In the genomic region with DNA sequence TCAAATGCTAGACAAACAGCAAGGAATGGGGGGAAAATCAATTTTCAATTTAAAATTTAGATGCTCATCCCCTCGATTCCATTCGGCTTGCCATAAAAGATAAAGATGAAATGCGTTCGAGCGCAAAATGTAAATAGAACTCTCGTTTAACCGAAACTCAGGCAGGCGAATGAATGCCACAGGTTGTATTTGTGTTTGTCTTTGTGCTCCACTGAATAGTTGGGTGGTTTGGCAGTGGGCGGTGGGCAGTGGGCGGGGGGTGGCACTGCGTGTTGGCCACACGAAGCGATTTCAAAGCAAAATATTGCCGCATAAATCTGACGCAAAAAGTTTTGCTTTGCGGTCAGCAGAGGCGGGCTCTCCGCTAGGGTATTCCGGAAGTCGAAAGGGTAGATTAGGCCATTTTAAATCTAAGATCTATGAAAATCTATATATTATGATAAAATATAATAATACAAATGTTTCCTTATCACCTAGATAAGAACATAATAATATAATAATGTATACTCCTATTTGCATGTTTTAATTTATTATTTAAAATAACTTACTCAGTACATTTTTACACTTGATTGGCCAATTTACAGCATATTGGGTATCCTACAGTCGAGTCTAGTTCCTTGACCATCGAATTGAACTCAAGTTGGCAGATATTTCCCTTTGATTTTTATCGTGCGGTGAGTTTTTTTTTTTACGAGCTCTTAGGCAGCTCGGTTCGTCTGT, we compare ENCODE assay signal across 1 fruit fly cellular context.
A peak's percentile ranks its signal among the peaks of the same experiment; 100 is the strongest.
TF ChIP-seq lines count a peak whose summit lies in the region.

No protein-coding gene starts in this region.

TF ChIP-seq in whole organism, embryonic, 481 proteins besides CTCF, POLR2A, EP300 and RAD21 (continued from another document and continues in another):
- TF ChIP-seq Deaf1 (tag; optimal IDR thresholded peaks at IDR 0.05; lab: Kevin White, UChicago) = peak; percentile 27
- peak; percentile 45; the same call in 1 of the 2 replicates for TF ChIP-seq CG32532 (GFP tag; IDR thresholded peaks at IDR 0.05; lab: Robert Waterston, UW)
- peak in 1 of 2 experiments; percentile 23 for TF ChIP-seq Hr78 (GFP tag; optimal IDR thresholded peaks at IDR 0.05; lab: Kevin White, UChicago)
- peak; percentile 58 for TF ChIP-seq wor (GFP tag; IDR thresholded peaks at IDR 0.05; lab: Robert Waterston, UW)
- TF ChIP-seq Ets97D (GFP tag; optimal IDR thresholded peaks at IDR 0.05; lab: Kevin White, UChicago) = no peak
- peak; percentile 71; the same call in 2 of the 3 replicates for TF ChIP-seq tgo (GFP tag; IDR thresholded peaks at IDR 0.05; lab: Robert Waterston, UW)
- TF ChIP-seq CG33557 (GFP tag; optimal IDR thresholded peaks at IDR 0.05; lab: Kevin White, UChicago) = no peak
- peak; percentile 51 for TF ChIP-seq CG4820 (GFP tag; optimal IDR thresholded peaks at IDR 0.05; lab: Kevin White, UChicago)
- TF ChIP-seq wek (GFP tag; optimal IDR thresholded peaks at IDR 0.05; lab: Kevin White, UChicago) = no peak
- peak; percentile 52 for TF ChIP-seq CG17385 (GFP tag; optimal IDR thresholded peaks at IDR 0.05; lab: Kevin White, UChicago)
- peak; percentile 60; the same call in 1 of the 2 replicates for TF ChIP-seq Atf6 (GFP tag; IDR thresholded peaks at IDR 0.05; lab: Robert Waterston, UW)
- TF ChIP-seq ara (GFP tag; IDR thresholded peaks at IDR 0.05; lab: Robert Waterston, UW) = peak; percentile 61
- peak; percentile 38; the same call in 1 of the 2 replicates for TF ChIP-seq CG14667 (GFP tag; IDR thresholded peaks at IDR 0.05; lab: Robert Waterston, UW)
- TF ChIP-seq Dip3 (GFP tag; optimal IDR thresholded peaks at IDR 0.05; lab: Kevin White, UChicago) = no peak
- no peak for TF ChIP-seq cad (GFP tag; optimal IDR thresholded peaks at IDR 0.05; lab: Kevin White, UChicago)
- TF ChIP-seq crp (GFP tag; optimal IDR thresholded peaks at IDR 0.05; lab: Kevin White, UChicago) = peak in 1 of 2 experiments; percentile 6
- no peak for TF ChIP-seq psq (GFP tag; optimal IDR thresholded peaks at IDR 0.05; lab: Kevin White, UChicago)
- peak in 1 of 2 experiments; percentile 53 for TF ChIP-seq Eip74EF (GFP tag; optimal IDR thresholded peaks at IDR 0.05; lab: Kevin White, UChicago)
- TF ChIP-seq Atf-2 (GFP tag; optimal IDR thresholded peaks at IDR 0.05; lab: Kevin White, UChicago) = no peak
- no peak for TF ChIP-seq disco-r (GFP tag; optimal IDR thresholded peaks at IDR 0.05; lab: Kevin White, UChicago)
- TF ChIP-seq CG11695 (GFP tag; IDR thresholded peaks at IDR 0.05; lab: Robert Waterston, UW) = peak; percentile 45; the same call in 1 of the 3 replicates
- no peak for TF ChIP-seq CG7786 (GFP tag; optimal IDR thresholded peaks at IDR 0.05; lab: Kevin White, UChicago)
- no peak for TF ChIP-seq CG17612 (GFP tag; IDR thresholded peaks at IDR 0.05; lab: Robert Waterston, UW)
- TF ChIP-seq Hey (tag; optimal IDR thresholded peaks at IDR 0.05; lab: Kevin White, UChicago) = no peak
- TF ChIP-seq crol (GFP tag; IDR thresholded peaks at IDR 0.05; lab: Robert Waterston, UW) = peak; percentile 74
- peak; percentile 90 for TF ChIP-seq dysf (GFP tag; IDR thresholded peaks at IDR 0.05; lab: Robert Waterston, UW)
- TF ChIP-seq ro (GFP tag; IDR thresholded peaks at IDR 0.05; lab: Robert Waterston, UW) = no peak
- no peak for TF ChIP-seq gt (GFP tag; IDR thresholded peaks at IDR 0.05; lab: Robert Waterston, UW)
- TF ChIP-seq Ravus (GFP tag; IDR thresholded peaks at IDR 0.05; lab: Robert Waterston, UW) = no peak
- TF ChIP-seq TFAM (GFP tag; optimal IDR thresholded peaks at IDR 0.05; lab: Kevin White, UChicago) = no peak
- peak; percentile 39; the same call in 1 of the 3 replicates for TF ChIP-seq HLH4C (GFP tag; IDR thresholded peaks at IDR 0.05; lab: Robert Waterston, UW; ENCODE audit: partially characterized antibody)
- peak; percentile 36 for TF ChIP-seq CG6813 (GFP tag; optimal IDR thresholded peaks at IDR 0.05; lab: Kevin White, UChicago)
- no peak for TF ChIP-seq CG16779 (GFP tag; IDR thresholded peaks at IDR 0.05; lab: Robert Waterston, UW)
- TF ChIP-seq Lim3 (GFP tag; IDR thresholded peaks at IDR 0.05; lab: Robert Waterston, UW) = no peak
- peak; percentile 68; the same call in 1 of the 2 replicates for TF ChIP-seq sob (GFP tag; IDR thresholded peaks at IDR 0.05; lab: Robert Waterston, UW)
- peak; percentile 49 for TF ChIP-seq Asciz (GFP tag; optimal IDR thresholded peaks at IDR 0.05; lab: Kevin White, UChicago)
- no peak for TF ChIP-seq CG2199 (GFP tag; IDR thresholded peaks at IDR 0.05; lab: Robert Waterston, UW)
- TF ChIP-seq CG16863 (GFP tag; optimal IDR thresholded peaks at IDR 0.05; lab: Kevin White, UChicago) = no peak
- TF ChIP-seq CG6254 (GFP tag; optimal IDR thresholded peaks at IDR 0.05; lab: Kevin White, UChicago) = no peak
- no peak for TF ChIP-seq BEAF-32 (GFP tag; optimal IDR thresholded peaks at IDR 0.05; lab: Kevin White, UChicago)
- no peak for TF ChIP-seq dati (GFP tag; IDR thresholded peaks at IDR 0.05; lab: Robert Waterston, UW)
- TF ChIP-seq sens-2 (GFP tag; IDR thresholded peaks at IDR 0.05; lab: Robert Waterston, UW) = no peak
- TF ChIP-seq bowl (GFP tag; IDR thresholded peaks at IDR 0.05; lab: Robert Waterston, UW) = no peak
- TF ChIP-seq tin (GFP tag; optimal IDR thresholded peaks at IDR 0.05; lab: Kevin White, UChicago) = peak; percentile 22
- peak; percentile 30; the same call in 1 of the 2 replicates for TF ChIP-seq CG11247 (GFP tag; IDR thresholded peaks at IDR 0.05; lab: Robert Waterston, UW)
- no peak for TF ChIP-seq Dfd (GFP tag; optimal IDR thresholded peaks at IDR 0.05; lab: Kevin White, UChicago)
- peak; percentile 6 for TF ChIP-seq sd (tag; optimal IDR thresholded peaks at IDR 0.05; lab: Kevin White, UChicago)
- peak; percentile 63 for TF ChIP-seq Fer1 (GFP tag; optimal IDR thresholded peaks at IDR 0.05; lab: Kevin White, UChicago)
- peak; percentile 57 for TF ChIP-seq fd96Cb (tag; optimal IDR thresholded peaks at IDR 0.05; lab: Kevin White, UChicago)
- TF ChIP-seq gfzf (GFP tag; optimal IDR thresholded peaks at IDR 0.05; lab: Kevin White, UChicago) = no peak
- TF ChIP-seq dan (GFP tag; IDR thresholded peaks at IDR 0.05; lab: Robert Waterston, UW) = no peak
- TF ChIP-seq h (optimal IDR thresholded peaks at IDR 0.05; lab: Kevin White, UChicago) = no peak
- TF ChIP-seq luna (GFP tag; optimal IDR thresholded peaks at IDR 0.05; lab: Kevin White, UChicago) = no peak
- TF ChIP-seq ewg (GFP tag; optimal IDR thresholded peaks at IDR 0.05; lab: Kevin White, UChicago) = peak; percentile 36
- peak; percentile 81 for TF ChIP-seq gem (tag; optimal IDR thresholded peaks at IDR 0.05; lab: Kevin White, UChicago)
- peak; percentile 46 for TF ChIP-seq Ada2b (GFP tag; IDR thresholded peaks at IDR 0.05; lab: Robert Waterston, UW)
- peak; percentile 79 for TF ChIP-seq CG12659 (GFP tag; optimal IDR thresholded peaks at IDR 0.05; lab: Kevin White, UChicago)
- TF ChIP-seq CG18764 (GFP tag; optimal IDR thresholded peaks at IDR 0.05; lab: Kevin White, UChicago) = no peak
- peak; percentile 66 for TF ChIP-seq CG32772 (GFP tag; IDR thresholded peaks at IDR 0.05; lab: Robert Waterston, UW)
- peak; percentile 38 for TF ChIP-seq CG10274 (GFP tag; optimal IDR thresholded peaks at IDR 0.05; lab: Kevin White, UChicago)
- no peak for TF ChIP-seq mirr (GFP tag; optimal IDR thresholded peaks at IDR 0.05; lab: Kevin White, UChicago)
- peak; percentile 73 for TF ChIP-seq CG12769 (tag; optimal IDR thresholded peaks at IDR 0.05; lab: Kevin White, UChicago)
- peak; percentile 60; the same call in 1 of the 3 replicates for TF ChIP-seq CG11560 (tag; IDR thresholded peaks at IDR 0.05; lab: Robert Waterston, UW)
- TF ChIP-seq Antp (GFP tag; optimal IDR thresholded peaks at IDR 0.05; lab: Kevin White, UChicago) = no peak
- TF ChIP-seq zfh1 (GFP tag; IDR thresholded peaks at IDR 0.05; lab: Robert Waterston, UW) = no peak
- TF ChIP-seq gcm2 (GFP tag; optimal IDR thresholded peaks at IDR 0.05; lab: Kevin White, UChicago) = no peak
- no peak for TF ChIP-seq HLH54F (GFP tag; optimal IDR thresholded peaks at IDR 0.05; lab: Kevin White, UChicago)
- no peak for TF ChIP-seq exex (tag; optimal IDR thresholded peaks at IDR 0.05; lab: Kevin White, UChicago)
- no peak for TF ChIP-seq kni (GFP tag; optimal IDR thresholded peaks at IDR 0.05; lab: Kevin White, UChicago)
- TF ChIP-seq CG13775 (GFP tag; optimal IDR thresholded peaks at IDR 0.05; lab: Kevin White, UChicago) = peak; percentile 53
- TF ChIP-seq NC2α (GFP tag; optimal IDR thresholded peaks at IDR 0.05; lab: Kevin White, UChicago) = no peak
- no peak for TF ChIP-seq Taf1 (GFP tag; IDR thresholded peaks at IDR 0.05; lab: Robert Waterston, UW)
- peak; percentile 74 for TF ChIP-seq CG18599 (GFP tag; optimal IDR thresholded peaks at IDR 0.05; lab: Kevin White, UChicago)
- TF ChIP-seq E2f2 (GFP tag; IDR thresholded peaks at IDR 0.05; lab: Robert Waterston, UW) = peak; percentile 42; the same call in 1 of the 2 replicates
- no peak for TF ChIP-seq lbe (GFP tag; optimal IDR thresholded peaks at IDR 0.05; lab: Kevin White, UChicago)
- TF ChIP-seq aop (GFP tag; IDR thresholded peaks at IDR 0.05; lab: Robert Waterston, UW) = no peak
- no peak for TF ChIP-seq Fer2 (tag; optimal IDR thresholded peaks at IDR 0.05; lab: Kevin White, UChicago)
- peak; percentile 13 for TF ChIP-seq CG1529 (GFP tag; optimal IDR thresholded peaks at IDR 0.05; lab: Kevin White, UChicago)
- TF ChIP-seq sc (optimal IDR thresholded peaks at IDR 0.05; lab: Kevin White, UChicago) = no peak
- TF ChIP-seq sc (GFP tag; optimal IDR thresholded peaks at IDR 0.05; lab: Kevin White, UChicago) = peak; percentile 25
- TF ChIP-seq CG7963 (GFP tag; IDR thresholded peaks at IDR 0.05; lab: Robert Waterston, UW; ENCODE audit: partially characterized antibody) = no peak
- no peak for TF ChIP-seq NC2β (GFP tag; optimal IDR thresholded peaks at IDR 0.05; lab: Kevin White, UChicago)
- TF ChIP-seq insv (GFP tag; optimal IDR thresholded peaks at IDR 0.05; lab: Kevin White, UChicago) = no peak
- peak; percentile 78 for TF ChIP-seq Meics (GFP tag; optimal IDR thresholded peaks at IDR 0.05; lab: Kevin White, UChicago)
- no peak for TF ChIP-seq tup (GFP tag; optimal IDR thresholded peaks at IDR 0.05; lab: Kevin White, UChicago)
- peak; percentile 24 for TF ChIP-seq cato (GFP tag; optimal IDR thresholded peaks at IDR 0.05; lab: Kevin White, UChicago; ENCODE audit: borderline replicate concordance)
- TF ChIP-seq CG7839 (tag; optimal IDR thresholded peaks at IDR 0.05; lab: Kevin White, UChicago) = peak; percentile 79
- peak; percentile 4 for TF ChIP-seq Vsx1 (GFP tag; optimal IDR thresholded peaks at IDR 0.05; lab: Kevin White, UChicago)
- TF ChIP-seq CG14965 (GFP tag; optimal IDR thresholded peaks at IDR 0.05; lab: Kevin White, UChicago; ENCODE audit: borderline replicate concordance) = no peak
- no peak for TF ChIP-seq MBD-R2 (GFP tag; IDR thresholded peaks at IDR 0.05; lab: Robert Waterston, UW)
- TF ChIP-seq CG10321 (GFP tag; IDR thresholded peaks at IDR 0.05; lab: Robert Waterston, UW) = no peak
- no peak for TF ChIP-seq Mes4 (GFP tag; optimal IDR thresholded peaks at IDR 0.05; lab: Kevin White, UChicago)
- TF ChIP-seq pan (optimal IDR thresholded peaks at IDR 0.05; lab: Kevin White, UChicago) = peak in 1 of 2 experiments; percentile 4
- TF ChIP-seq pan (GFP tag; optimal IDR thresholded peaks at IDR 0.05 in 1 of 2, IDR thresholded peaks at IDR 0.05 in 1 of 2) = peak in 1 of 2 experiments; percentile 74
- no peak for TF ChIP-seq trem (tag; optimal IDR thresholded peaks at IDR 0.05; lab: Kevin White, UChicago)
- TF ChIP-seq CG6791 (GFP tag; IDR thresholded peaks at IDR 0.05; lab: Robert Waterston, UW; ENCODE audit: partially characterized antibody) = no peak
- TF ChIP-seq zf30C (GFP tag; optimal IDR thresholded peaks at IDR 0.05; lab: Kevin White, UChicago) = no peak
- TF ChIP-seq corto (GFP tag; optimal IDR thresholded peaks at IDR 0.05; lab: Kevin White, UChicago) = no peak
- no peak for TF ChIP-seq CG4707 (GFP tag; optimal IDR thresholded peaks at IDR 0.05; lab: Kevin White, UChicago)
- no peak for TF ChIP-seq CG10565 (GFP tag; optimal IDR thresholded peaks at IDR 0.05; lab: Kevin White, UChicago)
- TF ChIP-seq CG9797 (GFP tag; optimal IDR thresholded peaks at IDR 0.05; lab: Kevin White, UChicago) = no peak
- peak; percentile 88 for TF ChIP-seq D19B (GFP tag; optimal IDR thresholded peaks at IDR 0.05; lab: Kevin White, UChicago)
- TF ChIP-seq dmrt11E (tag; optimal IDR thresholded peaks at IDR 0.05; lab: Kevin White, UChicago) = no peak
- TF ChIP-seq CG34422 (GFP tag; IDR thresholded peaks at IDR 0.05; lab: Robert Waterston, UW) = peak; percentile 60; the same call in 2 of the 3 replicates
- TF ChIP-seq vnd (GFP tag; IDR thresholded peaks at IDR 0.05; lab: Robert Waterston, UW; ENCODE audit: partially characterized antibody) = no peak
- peak; percentile 17 for TF ChIP-seq CG10654 (GFP tag; optimal IDR thresholded peaks at IDR 0.05; lab: Kevin White, UChicago)
- peak; percentile 50 for TF ChIP-seq CG15011 (GFP tag; optimal IDR thresholded peaks at IDR 0.05; lab: Kevin White, UChicago)
- TF ChIP-seq CG12942 (GFP tag; optimal IDR thresholded peaks at IDR 0.05; lab: Kevin White, UChicago) = peak; percentile 17
- TF ChIP-seq CG6175 (GFP tag; IDR thresholded peaks at IDR 0.05; lab: Robert Waterston, UW) = no peak
- no peak for TF ChIP-seq CG9876 (GFP tag; optimal IDR thresholded peaks at IDR 0.05; lab: Kevin White, UChicago)
- no peak for TF ChIP-seq chm (GFP tag; IDR thresholded peaks at IDR 0.05; lab: Robert Waterston, UW)
- peak; percentile 23; the same call in 1 of the 2 replicates for TF ChIP-seq Rx (GFP tag; IDR thresholded peaks at IDR 0.05; lab: Robert Waterston, UW)
- TF ChIP-seq Sox100B (GFP tag; optimal IDR thresholded peaks at IDR 0.05; lab: Kevin White, UChicago) = peak; percentile 68
- no peak for TF ChIP-seq oc (tag; optimal IDR thresholded peaks at IDR 0.05; lab: Kevin White, UChicago)
- no peak for TF ChIP-seq Sry-δ (GFP tag; optimal IDR thresholded peaks at IDR 0.05; lab: Kevin White, UChicago)
- TF ChIP-seq phol (tag; optimal IDR thresholded peaks at IDR 0.05; lab: Kevin White, UChicago) = peak; percentile 75
- no peak for TF ChIP-seq wdn (GFP tag; IDR thresholded peaks at IDR 0.05; lab: Robert Waterston, UW)
- TF ChIP-seq Hsf (GFP tag; optimal IDR thresholded peaks at IDR 0.05; lab: Kevin White, UChicago) = no peak
- TF ChIP-seq CG13123 (GFP tag; optimal IDR thresholded peaks at IDR 0.05; lab: Kevin White, UChicago) = peak; percentile 24
- TF ChIP-seq CG8290 (GFP tag; optimal IDR thresholded peaks at IDR 0.05; lab: Kevin White, UChicago) = no peak
- peak in 1 of 2 experiments; percentile 21 for TF ChIP-seq CG8290 (tag; optimal IDR thresholded peaks at IDR 0.05; lab: Kevin White, UChicago)
- TF ChIP-seq YL-1 (GFP tag; optimal IDR thresholded peaks at IDR 0.05; lab: Kevin White, UChicago) = no peak
- peak; percentile 59 for TF ChIP-seq CG18619 (GFP tag; optimal IDR thresholded peaks at IDR 0.05; lab: Kevin White, UChicago)
- TF ChIP-seq slbo (GFP tag; IDR thresholded peaks at IDR 0.05; lab: Robert Waterston, UW) = peak; percentile 79
